Worm (Caenorhabditis elegans): ENCODE data around the gene srsx-36.
"Not testable (repeated sequence)": the region's sequence is repeated elsewhere in the genome, so short reads cannot be mapped to it uniquely, and the experiment has no call there.

Gene srsx-36

DNA sequence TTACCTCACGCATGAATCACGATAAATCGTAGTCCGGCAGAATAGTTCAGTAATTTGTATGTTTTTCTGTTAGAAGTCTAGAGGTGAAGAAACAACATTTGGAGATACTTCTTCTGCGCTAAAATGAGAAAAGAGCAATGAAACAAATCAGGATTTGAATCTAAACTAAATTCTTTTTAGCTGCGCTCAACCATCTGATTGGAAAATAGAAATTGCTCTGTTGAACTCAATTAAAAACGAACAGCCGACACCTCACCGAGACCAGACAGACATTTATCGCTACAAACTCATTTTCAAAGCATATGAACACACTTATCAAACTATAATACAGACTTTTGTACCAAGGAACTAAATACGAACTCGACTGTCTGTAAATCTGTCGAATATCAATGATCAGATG, 6.8 kb downstream of the srsx-36 start, which contains the start of gene T26E4.9:
Gene T26E4.9, minus strand, starts transcription at position 101 of the 400 bp plus-strand sequence.
- not testable (repeated sequence) for TF ChIP-seq nfya-2 (GFP tag; IDR thresholded peaks at IDR 0.05); let-526 (GFP tag; IDR thresholded peaks at IDR 0.05); lsy-27 (tag; optimal IDR thresholded peaks at IDR 0.05; ENCODE audit: borderline replicate concordance, insufficient read depth)

DNA sequence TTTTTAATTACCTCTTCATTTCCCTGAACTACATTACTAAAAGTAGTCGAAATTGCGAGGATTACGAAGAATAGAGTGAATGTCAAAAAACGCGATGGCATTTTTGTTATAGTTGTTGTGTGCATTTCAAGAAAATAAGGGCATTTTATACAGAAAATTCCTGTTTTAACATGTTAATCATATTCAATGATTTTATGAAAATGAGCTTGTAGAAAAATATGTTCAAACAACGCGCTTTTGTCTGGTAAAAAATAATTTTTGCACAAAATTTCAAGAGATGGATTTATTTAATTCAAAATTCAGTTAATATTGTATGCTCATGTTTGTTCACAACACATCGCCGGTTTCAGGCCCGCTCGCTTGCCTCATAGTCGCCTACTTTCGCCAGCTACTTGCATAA, 11.3 kb downstream of the srsx-36 start, which contains the start of gene T26E4.10:
Gene T26E4.10, minus strand, starts transcription at position 101 of the 400 bp plus-strand sequence.
- TF ChIP-seq sptf-2 (GFP tag; optimal IDR thresholded peaks at IDR 0.05) (no peak), madf-6 (GFP tag; IDR thresholded peaks at IDR 0.05) (no peak), bed-1 (GFP tag; IDR thresholded peaks at IDR 0.05) (no peak), unc-62 (GFP tag; optimal IDR thresholded peaks at IDR 0.05) (no peak), nhr-179 (tag; optimal IDR thresholded peaks at IDR 0.05) (no peak), Y95B8A.8 (GFP tag; IDR thresholded peaks at IDR 0.05) (no peak), dox-1 (GFP tag; IDR thresholded peaks at IDR 0.05) (no peak), fkh-3 (tag; optimal IDR thresholded peaks at IDR 0.05) (no peak), rpc-1 (optimal IDR thresholded peaks at IDR 0.05) (no peak), rpc-1 (tag; optimal IDR thresholded peaks at IDR 0.05) (no peak), ceh-40 (GFP tag; IDR thresholded peaks at IDR 0.05) (no peak)

- no peak for TF ChIP-seq attf-3 (GFP tag; conservative IDR thresholded peaks at IDR 0.05)
- no peak for TF ChIP-seq pha-4 (tag; optimal IDR thresholded peaks at IDR 0.05)
- TF ChIP-seq mxl-1 (tag; optimal IDR thresholded peaks at IDR 0.05): no peak
- TF ChIP-seq lsy-27 (tag; optimal IDR thresholded peaks at IDR 0.05; ENCODE audit: borderline replicate concordance, insufficient read depth): no peak
- no peak for TF ChIP-seq madf-6 (GFP tag; IDR thresholded peaks at IDR 0.05)
- TF ChIP-seq egl-18 (GFP tag; IDR thresholded peaks at IDR 0.05): no peak
- TF ChIP-seq hsf-1 (GFP tag; IDR thresholded peaks at IDR 0.05): no peak
- TF ChIP-seq ekl-4 (GFP tag; IDR thresholded peaks at IDR 0.05): no peak
Observed at ce11 chrV:15796087-15796486, 13.4 kb downstream of the srsx-36 start, which contains the start of gene nhr-223. TSS of gene nhr-223 (plus strand) at chrV:15796387.

DNA sequence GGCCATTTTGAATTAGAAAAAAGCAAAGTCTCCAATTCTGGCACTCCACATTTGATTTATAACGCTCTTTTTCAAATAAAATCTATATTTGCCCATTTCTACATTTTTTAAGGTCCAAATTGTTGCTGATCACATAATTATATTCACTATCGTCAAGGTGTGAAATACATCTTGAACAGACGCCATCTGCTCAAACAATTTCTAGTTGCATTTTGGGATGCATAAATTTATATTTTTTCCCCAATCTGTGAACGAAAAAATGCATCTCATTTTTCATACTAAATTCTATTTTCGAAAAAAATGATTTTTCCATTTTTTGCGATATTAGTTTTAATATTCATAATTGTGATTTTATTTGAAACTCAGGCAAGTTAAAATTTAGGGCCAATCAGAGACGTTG, 16.2 kb downstream of the srsx-36 start, which contains the start of gene T26E4.7:
Gene T26E4.7, plus strand, starts transcription at position 301 of the 400 bp plus-strand sequence.
- TF ChIP-seq akir-1 (GFP tag; optimal IDR thresholded peaks at IDR 0.05) (no peak), madf-8 (GFP tag; conservative IDR thresholded peaks at IDR 0.05) (no peak), ccch-3 (GFP tag; optimal IDR thresholded peaks at IDR 0.05) (no peak), F55B11.4 (tag; optimal IDR thresholded peaks at IDR 0.05; ENCODE audit: borderline replicate concordance, insufficient read depth) (no peak), F23B12.7 (tag; optimal IDR thresholded peaks at IDR 0.05; ENCODE audit: insufficient read depth) (no peak), tbx-9 (tag; optimal IDR thresholded peaks at IDR 0.05; ENCODE audit: borderline replicate concordance) (no peak), B0019.2 (GFP tag; conservative IDR thresholded peaks at IDR 0.05) (no peak), lin-26 (GFP tag; IDR thresholded peaks at IDR 0.05) (no peak), hlh-26 (GFP tag; conservative IDR thresholded peaks at IDR 0.05) (no peak), unc-62 (GFP tag; optimal IDR thresholded peaks at IDR 0.05) (no peak), dpl-1 (GFP tag; optimal IDR thresholded peaks at IDR 0.05) (no peak), mes-4 (tag; optimal IDR thresholded peaks at IDR 0.05) (no peak)

ce11 chrV:15792409-15792808, 17.0 kb downstream of the srsx-36 start, which contains the start of gene T26E4.4:
TSS of gene T26E4.4 (minus strand) at chrV:15792509.
- TF ChIP-seq ceh-40 (GFP tag; IDR thresholded peaks at IDR 0.05): no peak
- no peak for TF ChIP-seq hrde-1 (tag; optimal IDR thresholded peaks at IDR 0.05; ENCODE audit: borderline replicate concordance)
- no peak for TF ChIP-seq F39B2.1 (GFP tag; IDR thresholded peaks at IDR 0.05)
- no peak for TF ChIP-seq Y67H2A.10 (GFP tag; conservative IDR thresholded peaks at IDR 0.05)
- no peak for TF ChIP-seq F23B12.7 (tag; optimal IDR thresholded peaks at IDR 0.05; ENCODE audit: insufficient read depth)
- TF ChIP-seq F49E8.2 (tag; optimal IDR thresholded peaks at IDR 0.05; ENCODE audit: insufficient read depth): no peak
- no peak for TF ChIP-seq F57A8.1 (GFP tag; optimal IDR thresholded peaks at IDR 0.05)
- TF ChIP-seq hmg-20 (GFP tag; IDR thresholded peaks at IDR 0.05): no peak
- no peak for TF ChIP-seq dpff-1 (tag; optimal IDR thresholded peaks at IDR 0.05)
- TF ChIP-seq sptf-2 (GFP tag; optimal IDR thresholded peaks at IDR 0.05): no peak
- TF ChIP-seq unc-130 (GFP tag; optimal IDR thresholded peaks at IDR 0.05): no peak
- no peak for TF ChIP-seq snpc-4 (GFP tag; optimal IDR thresholded peaks at IDR 0.05)
- TF ChIP-seq snpc-4 (tag; optimal IDR thresholded peaks at IDR 0.05): no peak
- TF ChIP-seq mxl-1 (tag; optimal IDR thresholded peaks at IDR 0.05): no peak
- TF ChIP-seq B0261.1 (tag; optimal IDR thresholded peaks at IDR 0.05): no peak
- TF ChIP-seq die-1 (tag; optimal IDR thresholded peaks at IDR 0.05): no peak
